Worm (Caenorhabditis elegans) whole organism, late embryonic: Measurements from ENCODE around the gene lido-9.

Source experiments
- C38D4.7 ChIP-seq: fragments of 200-800 bp; sonication (Bioruptor generic); optimal IDR thresholded peaks from 2 replicates; lab custom pipeline; 2018; ENCODE audit warnings: mild to moderate bottlenecking, missing genetic modification characterization, moderate library complexity, missing compliant biosample characterization
- F13H6.1 ChIP-seq: sonication (generic microtip); optimal IDR thresholded peaks from 2 replicates; lab custom pipeline; 2016; ENCODE audit warnings: missing genetic modification characterization, missing compliant biosample characterization
- K02D7.2 ChIP-seq: sonication (generic microtip); optimal IDR thresholded peaks from 2 replicates; lab custom pipeline; 2017; ENCODE audit warnings: mild to moderate bottlenecking, missing genetic modification characterization, missing compliant biosample characterization
- Y22D7AL.16 ChIP-seq: sonication (generic microtip); optimal IDR thresholded peaks from 2 replicates; lab custom pipeline; 2016; ENCODE audit warnings: missing genetic modification characterization, missing compliant biosample characterization
- ahr-1 ChIP-seq: sonication (generic microtip); optimal IDR thresholded peaks from 2 replicates; lab custom pipeline; 2016; ENCODE audit warnings: missing genetic modification characterization, missing compliant biosample characterization
- ceh-18 ChIP-seq: sonication (generic microtip); optimal IDR thresholded peaks from 2 replicates; lab custom pipeline; 2016; ENCODE audit warnings: missing genetic modification characterization, missing compliant biosample characterization
- ceh-19 ChIP-seq: fragments of 200-800 bp; sonication (Bioruptor generic); optimal IDR thresholded peaks from 2 replicates; lab custom pipeline; 2018; ENCODE audit warnings: mild to moderate bottlenecking, missing genetic modification characterization, missing compliant biosample characterization
- ceh-2 ChIP-seq: sonication (generic microtip); optimal IDR thresholded peaks from 2 replicates; lab custom pipeline; 2016; ENCODE audit warnings: missing genotype, missing genetic modification characterization, missing compliant biosample characterization
- ceh-22 ChIP-seq: sonication (generic microtip); optimal IDR thresholded peaks from 2 replicates; lab custom pipeline; 2017; ENCODE audit warnings: missing biosample characterization, missing genetic modification characterization
- ceh-30 ChIP-seq: fragments of 150-350 bp; optimal IDR thresholded peaks from 2 replicates; lab custom pipeline; 2014; ENCODE audit warnings: missing biosample characterization, missing genetic modification characterization
- ceh-34 ChIP-seq: sonication (generic microtip); optimal IDR thresholded peaks from 2 replicates; lab custom pipeline; 2016; ENCODE audit warnings: mild to moderate bottlenecking, missing genetic modification characterization, missing compliant biosample characterization
- ceh-6 ChIP-seq: fragments of 200-800 bp; sonication (Bioruptor generic); optimal IDR thresholded peaks from 2 replicates; lab custom pipeline; 2018; ENCODE audit warnings: mild to moderate bottlenecking, missing genetic modification characterization, missing compliant biosample characterization
- ceh-9 ChIP-seq: sonication (generic microtip); optimal IDR thresholded peaks from 2 replicates; lab custom pipeline; 2016; ENCODE audit warnings: mild to moderate bottlenecking, missing genetic modification characterization, inconsistent platforms, missing compliant biosample characterization
- elt-2 ChIP-seq: sonication (generic microtip); optimal IDR thresholded peaks from 2 replicates; lab custom pipeline; 2016; ENCODE audit warnings: missing genetic modification reagents, missing genetic modification characterization, missing compliant biosample characterization
- ets-4 ChIP-seq: sonication (generic microtip); optimal IDR thresholded peaks from 2 replicates; lab custom pipeline; 2016; ENCODE audit warnings: missing genetic modification characterization, missing compliant biosample characterization
- eyg-1 ChIP-seq: sonication (generic microtip); optimal IDR thresholded peaks from 2 replicates; lab custom pipeline; 2016; ENCODE audit warnings: missing genotype, missing genetic modification characterization, missing compliant biosample characterization
- fax-1 ChIP-seq: sonication (generic microtip); optimal IDR thresholded peaks from 2 replicates; lab custom pipeline; 2016; ENCODE audit warnings: missing genotype, missing genetic modification characterization, missing compliant biosample characterization
- fkh-6 ChIP-seq: sonication (generic microtip); optimal IDR thresholded peaks from 2 replicates; lab custom pipeline; 2016; ENCODE audit warnings: missing genetic modification characterization, missing compliant biosample characterization
- hlh-13 ChIP-seq: fragments of 200-800 bp; sonication (Bioruptor generic); optimal IDR thresholded peaks from 2 replicates; lab custom pipeline; 2018; ENCODE audit warnings: mild to moderate bottlenecking, missing genetic modification characterization, missing compliant biosample characterization
- hlh-15 ChIP-seq: sonication (generic microtip); optimal IDR thresholded peaks from 2 replicates; lab custom pipeline; 2016; ENCODE audit warnings: missing genetic modification characterization, missing compliant biosample characterization
- hlh-6 ChIP-seq: sonication (generic microtip); optimal IDR thresholded peaks from 2 replicates; lab custom pipeline; 2016; ENCODE audit warnings: missing genotype, missing genetic modification characterization, missing compliant biosample characterization
- hlh-8 ChIP-seq: sonication (generic microtip); optimal IDR thresholded peaks from 2 replicates; lab custom pipeline; 2016; ENCODE audit warnings: missing genotype, missing genetic modification characterization, missing compliant biosample characterization
- madf-2 ChIP-seq: sonication (generic microtip); optimal IDR thresholded peaks from 2 replicates; lab custom pipeline; 2017; ENCODE audit warnings: missing genetic modification characterization, missing compliant biosample characterization
- nhr-11 ChIP-seq: fragments of 150-350 bp; optimal IDR thresholded peaks from 2 replicates; lab custom pipeline; 2014; ENCODE audit warnings: missing biosample characterization, missing genetic modification characterization
- nhr-232 ChIP-seq: sonication (generic microtip); optimal IDR thresholded peaks from 2 replicates; lab custom pipeline; 2016; ENCODE audit warnings: missing genetic modification characterization, missing compliant biosample characterization
- npax-4 ChIP-seq: sonication (generic microtip); optimal IDR thresholded peaks from 2 replicates; lab custom pipeline; 2016; ENCODE audit warnings: missing genetic modification characterization, missing compliant biosample characterization
- odd-2 ChIP-seq: sonication (generic microtip); optimal IDR thresholded peaks from 2 replicates; lab custom pipeline; 2017; ENCODE audit warnings: antibody characterized with exemption, mild to moderate bottlenecking, missing genetic modification characterization, missing compliant biosample characterization
- pag-3 ChIP-seq: sonication (generic microtip); optimal IDR thresholded peaks from 2 replicates; lab custom pipeline; 2016; ENCODE audit warnings: missing compliant biosample characterization, missing genetic modification characterization, borderline replicate concordance
- pat-9 ChIP-seq: fragments of 200-800 bp; sonication (Bioruptor generic); optimal IDR thresholded peaks from 2 replicates; lab custom pipeline; 2018; ENCODE audit warnings: mild to moderate bottlenecking, missing genetic modification characterization, moderate library complexity, missing compliant biosample characterization
- pax-1 ChIP-seq: fragments of 150-350 bp; optimal IDR thresholded peaks from 2 replicates; lab custom pipeline; 2014; ENCODE audit warnings: missing biosample characterization, missing genetic modification characterization
- pha-2 ChIP-seq: sonication (generic microtip); optimal IDR thresholded peaks from 2 replicates; lab custom pipeline; 2017; ENCODE audit warnings: mild to moderate bottlenecking, missing genetic modification characterization, missing compliant biosample characterization
- pqm-1 ChIP-seq: sonication (generic microtip); optimal IDR thresholded peaks from 2 replicates; lab custom pipeline; 2016; ENCODE audit warnings: missing genetic modification characterization, missing compliant biosample characterization
- ref-2 ChIP-seq: sonication (generic microtip); optimal IDR thresholded peaks from 2 replicates; lab custom pipeline; 2016; ENCODE audit warnings: missing genetic modification characterization, missing compliant biosample characterization
- sox-2 ChIP-seq: fragments of 200-800 bp; sonication (Bioruptor generic); IDR thresholded peaks from 2 replicates; pipeline ENCODE4 v1.3.6; 2022; ENCODE audit warnings: missing genetic modification reagents, missing genetic modification characterization, missing compliant biosample characterization
- sox-4 ChIP-seq: sonication (generic microtip); optimal IDR thresholded peaks from 2 replicates; lab custom pipeline; 2017; ENCODE audit warnings: mild to moderate bottlenecking, missing genetic modification characterization, inconsistent platforms, missing compliant biosample characterization
- tbx-7 ChIP-seq: sonication (generic microtip); optimal IDR thresholded peaks from 2 replicates; lab custom pipeline; 2016; ENCODE audit warnings: missing genotype, missing genetic modification characterization, missing compliant biosample characterization
- unc-55 ChIP-seq: sonication (generic microtip); optimal IDR thresholded peaks from 2 replicates; lab custom pipeline; 2017; ENCODE audit warnings: missing biosample characterization, missing genetic modification reagents, missing genetic modification characterization
- unc-86 ChIP-seq: sonication (generic microtip); optimal IDR thresholded peaks from 2 replicates; lab custom pipeline; 2016; ENCODE audit warnings: missing genetic modification characterization, missing compliant biosample characterization

Gene lido-9

DNA sequence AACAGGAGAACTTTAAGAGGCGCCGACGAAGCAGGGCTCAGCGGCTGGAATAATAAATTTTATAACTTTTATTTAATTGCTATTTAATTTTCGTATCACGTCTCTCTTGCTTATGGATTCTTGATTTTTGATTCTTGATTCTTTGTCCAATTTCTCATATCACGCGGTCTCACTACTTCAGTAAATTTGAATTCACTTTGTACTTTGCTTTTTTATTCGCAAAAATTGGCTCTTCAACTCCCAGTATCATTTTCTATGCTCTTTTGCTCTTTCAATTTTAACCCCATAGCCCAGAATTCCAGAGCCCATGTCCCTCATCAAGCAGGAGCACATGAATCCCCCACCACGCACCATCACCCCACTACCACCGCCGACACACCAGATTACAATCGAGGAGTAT is 1.6 kb downstream of the lido-9 start, which contains the start of gene lido-10:
Gene lido-10 (plus strand): TSS at position 301 of the 400 bp plus-strand sequence.
- TF ChIP-seq madf-2 (tag; lab: Kevin White, UChicago) (no peak), pqm-1 (tag; lab: Kevin White, UChicago) (no peak), tbx-7 (tag; lab: Kevin White, UChicago) (no peak), ahr-1 (tag; lab: Kevin White, UChicago) (no peak), ceh-22 (tag; lab: Kevin White, UChicago) (no peak), hlh-15 (tag; lab: Kevin White, UChicago) (no peak), C38D4.7 (GFP tag; lab: Kevin White, UChicago) (no peak), pax-1 (no peak), pag-3 (no peak), fax-1 (tag; lab: Kevin White, UChicago) (no peak), ceh-34 (tag; lab: Kevin White, UChicago) (no peak), ref-2 (no peak), pat-9 (tag; lab: Kevin White, UChicago) (no peak), unc-86 (tag; lab: Kevin White, UChicago) (no peak), ets-4 (tag; lab: Kevin White, UChicago) (no peak), unc-55 (GFP tag; lab: Kevin White, UChicago) (no peak), eyg-1 (tag; lab: Kevin White, UChicago) (no peak)

DNA sequence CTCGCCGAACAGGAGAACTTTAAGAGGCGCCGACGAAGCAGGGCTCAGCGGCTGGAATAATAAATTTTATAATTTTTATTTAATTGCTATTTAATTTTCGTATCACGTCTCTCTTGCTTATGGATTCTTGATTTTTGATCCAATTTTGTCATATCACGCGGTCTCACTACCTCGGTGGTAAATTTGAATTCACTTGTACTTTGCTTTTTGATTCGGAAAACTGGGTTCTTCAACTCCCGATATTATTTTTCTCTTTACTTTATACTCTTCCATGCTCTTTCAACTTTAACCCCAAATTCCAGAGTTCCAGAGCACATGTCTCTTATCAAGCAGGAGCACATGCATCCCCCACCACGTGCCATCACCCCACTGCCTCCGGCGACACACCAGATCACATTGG is 3.1 kb downstream of the lido-9 start, which contains the start of gene lido-11:
Gene lido-11 (plus strand): TSS at position 301 of the 400 bp plus-strand sequence.
- TF ChIP-seq elt-2 (no peak), ceh-2 (no peak), pag-3 (no peak), odd-2 (tag; lab: Kevin White, UChicago) (no peak), npax-4 (tag; lab: Kevin White, UChicago) (no peak), fkh-6 (tag; lab: Kevin White, UChicago) (no peak), hlh-8 (tag; lab: Kevin White, UChicago) (no peak), ceh-6 (GFP tag; lab: Kevin White, UChicago) (no peak), hlh-13 (GFP tag; lab: Kevin White, UChicago) (no peak), ceh-30 (tag; lab: Kevin White, UChicago) (no peak), hlh-6 (tag; lab: Kevin White, UChicago) (no peak), nhr-11 (tag; lab: Kevin White, UChicago) (no peak), ceh-9 (tag; lab: Kevin White, UChicago) (no peak), K02D7.2 (tag; lab: Kevin White, UChicago) (no peak), pha-2 (tag; lab: Kevin White, UChicago) (no peak)

DNA sequence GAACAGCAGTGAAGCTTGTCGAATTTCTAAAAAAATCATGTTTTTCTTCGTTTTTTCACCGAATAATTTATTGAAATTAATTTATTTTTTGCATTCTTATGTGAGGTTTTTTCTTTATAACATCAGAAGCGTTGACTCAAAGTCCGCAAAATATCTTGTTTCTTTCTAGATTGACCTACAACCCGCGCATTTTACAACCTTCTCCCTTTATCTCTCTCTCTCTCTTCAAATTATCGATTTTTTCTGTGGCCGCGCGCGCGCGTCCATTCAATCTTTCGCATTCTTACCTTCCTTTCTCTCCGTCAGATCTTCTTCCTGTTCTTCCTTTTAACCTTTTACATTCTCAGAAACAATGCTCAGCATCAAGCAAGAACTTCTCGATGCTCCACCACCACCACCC is 4.9 kb downstream of the lido-9 start, which contains the start of gene lido-12:
Gene lido-12 (plus strand): TSS at position 301 of the 400 bp plus-strand sequence.
- TF ChIP-seq ceh-2 (no peak), ceh-19 (GFP tag; lab: Kevin White, UChicago) (no peak), ahr-1 (tag; lab: Kevin White, UChicago) (no peak), nhr-232 (tag; lab: Kevin White, UChicago) (no peak), sox-2 (GFP tag; lab: Robert Waterston, UW) (no peak), unc-86 (tag; lab: Kevin White, UChicago) (no peak), sox-4 (no peak), tbx-7 (tag; lab: Kevin White, UChicago) (no peak), C38D4.7 (GFP tag; lab: Kevin White, UChicago) (no peak), ref-2 (no peak), F13H6.1 (tag; lab: Kevin White, UChicago) (no peak), ceh-18 (tag; lab: Kevin White, UChicago) (no peak), ceh-30 (tag; lab: Kevin White, UChicago) (no peak), Y22D7AL.16 (tag; lab: Kevin White, UChicago) (no peak)
- TF ChIP-seq, all 69 proteins: peak for 0
